Fruit fly (Drosophila melanogaster) whole organism, embryonic: ENCODE measurements around the gene Pbp45.
A peak's percentile ranks its signal among the peaks of the same experiment; 100 is the strongest.

Experiments
- Aef1 ChIP-seq: fragments of 200-800 bp; sonication (Bioruptor generic); IDR thresholded peaks from 3 replicates; pipeline ENCODE4 v1.3.6; 2022; ENCODE audit warnings: missing biosample characterization, missing genetic modification characterization
- B-H2 ChIP-seq: fragments of 200-800 bp; sonication (Bioruptor generic); optimal IDR thresholded peaks from 2 replicates; lab custom pipeline; 2018; ENCODE audit warnings: missing biosample characterization, mild to moderate bottlenecking, missing genetic modification characterization
- Bgb ChIP-seq: fragments of 200-800 bp; sonication (Bioruptor generic); IDR thresholded peaks from 2 replicates; pipeline ENCODE4 v1.3.6; 2022; ENCODE audit warnings: missing biosample characterization, missing genetic modification characterization; ENCODE audit not compliant: partially characterized antibody
- CG10462 ChIP-seq: fragments of 200-800 bp; sonication (Bioruptor generic); optimal IDR thresholded peaks from 2 replicates; lab custom pipeline; 2016; ENCODE audit warnings: missing biosample characterization, missing genetic modification characterization
- CG12659 ChIP-seq: fragments of 200-800 bp; sonication (Bioruptor generic); optimal IDR thresholded peaks from 3 replicates; lab custom pipeline; 2017; ENCODE audit warnings: mild to moderate bottlenecking, missing biosample characterization, missing genetic modification reagents, missing genetic modification characterization
- CG14965 ChIP-seq: fragments of 200-800 bp; sonication (Bioruptor generic); optimal IDR thresholded peaks from 2 replicates; lab custom pipeline; 2016; ENCODE audit warnings: missing biosample characterization, missing genetic modification characterization, borderline replicate concordance
- CG16779 ChIP-seq: fragments of 200-800 bp; sonication (Bioruptor generic); IDR thresholded peaks from 2 replicates; pipeline ENCODE4 v1.3.6; 2022; ENCODE audit warnings: missing biosample characterization, missing genetic modification characterization
- CG16815 ChIP-seq: fragments of 200-800 bp; sonication (Bioruptor generic); optimal IDR thresholded peaks from 3 replicates; lab custom pipeline; 2017; ENCODE audit warnings: missing biosample characterization, mild to moderate bottlenecking, missing genetic modification characterization
- CG17829 ChIP-seq: fragments of 200-800 bp; optimal IDR thresholded peaks from 2 replicates; lab custom pipeline; 2019; ENCODE audit warnings: missing biosample characterization, mild to moderate bottlenecking, missing genetic modification characterization, moderate library complexity
- CG1792 ChIP-seq: fragments of 200-800 bp; sonication (Bioruptor generic); optimal IDR thresholded peaks from 2 replicates; lab custom pipeline; 2016; ENCODE audit warnings: missing biosample characterization, missing genetic modification characterization
- CG2875 ChIP-seq: fragments of 200-800 bp; sonication (Bioruptor generic); optimal IDR thresholded peaks from 2 replicates; lab custom pipeline; 2017; ENCODE audit warnings: missing biosample characterization, mild to moderate bottlenecking, missing genetic modification characterization, missing genetic modification reagents
- CG3281 ChIP-seq: fragments of 200-800 bp; sonication (Bioruptor generic); optimal IDR thresholded peaks from 3 replicates; lab custom pipeline; 2017; ENCODE audit warnings: missing biosample characterization, mild to moderate bottlenecking, missing genetic modification characterization
- CG33557 ChIP-seq: fragments of 200-800 bp; sonication (Bioruptor generic); optimal IDR thresholded peaks from 2 replicates; lab custom pipeline; 2019; ENCODE audit warnings: missing biosample characterization, mild to moderate bottlenecking, missing genetic modification characterization, moderate library complexity
- CG3838 ChIP-seq: fragments of 200-800 bp; sonication (Bioruptor generic); optimal IDR thresholded peaks from 3 replicates; lab custom pipeline; 2016; ENCODE audit warnings: missing biosample characterization, missing genetic modification characterization
- CG43689 ChIP-seq: fragments of 200-800 bp; sonication (Bioruptor generic); IDR thresholded peaks from 2 replicates; pipeline ENCODE4 v1.3.6; 2022; ENCODE audit warnings: missing biosample characterization, missing genetic modification characterization
- CG6791 ChIP-seq: fragments of 200-800 bp; sonication (Bioruptor generic); IDR thresholded peaks from 3 replicates; pipeline ENCODE4 v1.3.6; 2022; ENCODE audit warnings: missing biosample characterization, missing genetic modification characterization; ENCODE audit not compliant: partially characterized antibody
- CG7786 ChIP-seq: fragments of 200-800 bp; sonication (Bioruptor generic); optimal IDR thresholded peaks from 2 replicates; lab custom pipeline; 2016; ENCODE audit warnings: missing biosample characterization, missing genetic modification characterization
- CG8089 ChIP-seq: fragments of 200-800 bp; sonication (Bioruptor generic); optimal IDR thresholded peaks from 3 replicates; lab custom pipeline; 2016; ENCODE audit warnings: missing biosample characterization, missing genetic modification characterization
- CG8924 ChIP-seq: fragments of 200-800 bp; optimal IDR thresholded peaks from 3 replicates; lab custom pipeline; 2019; ENCODE audit warnings: missing biosample characterization, mild to moderate bottlenecking, missing genetic modification characterization, moderate library complexity
- CG9609 ChIP-seq: fragments of 200-800 bp; sonication (Bioruptor generic); optimal IDR thresholded peaks from 3 replicates; lab custom pipeline; 2016; ENCODE audit warnings: missing biosample characterization, missing genetic modification characterization
- CHES-1-like ChIP-seq: fragments of 200-800 bp; sonication (Bioruptor generic); optimal IDR thresholded peaks from 2 replicates; lab custom pipeline; 2016; ENCODE audit warnings: missing biosample characterization, missing genetic modification characterization
- D19B ChIP-seq: fragments of 200-800 bp; sonication (Bioruptor generic); optimal IDR thresholded peaks from 2 replicates; lab custom pipeline; 2017; ENCODE audit warnings: missing biosample characterization, mild to moderate bottlenecking, missing genetic modification characterization
- Dek ChIP-seq: fragments of 200-800 bp; sonication (Bioruptor generic); optimal IDR thresholded peaks from 3 replicates; lab custom pipeline; 2019; ENCODE audit warnings: missing biosample characterization, mild to moderate bottlenecking, missing genetic modification characterization, moderate library complexity
- Elba2 ChIP-seq: fragments of 200-800 bp; sonication (Bioruptor generic); optimal IDR thresholded peaks from 3 replicates; lab custom pipeline; 2016; ENCODE audit warnings: missing biosample characterization, missing genetic modification characterization
- Hr3 ChIP-seq: fragments of 200-800 bp; sonication (Bioruptor generic); optimal IDR thresholded peaks from 3 replicates; lab custom pipeline; 2016; ENCODE audit warnings: missing biosample characterization, missing genetic modification characterization
- Poxn ChIP-seq: fragments of 200-800 bp; sonication (Bioruptor generic); IDR thresholded peaks from 2 replicates; pipeline ENCODE4 v1.3.6; 2022; ENCODE audit warnings: missing biosample characterization, missing genetic modification characterization
- Rfx ChIP-seq: fragments of 200-800 bp; sonication (Bioruptor generic); IDR thresholded peaks from 2 replicates; pipeline ENCODE4 v1.3.6; 2022; ENCODE audit warnings: missing biosample characterization, missing genetic modification characterization
- Trl ChIP-seq, 3 experiments: fragments of >200 bp in 2 of 3; fragments of 200-800 bp in 1 of 3; sonication (Bioruptor generic) in 1 of 3; optimal IDR thresholded peaks; 2 replicates in 1 of 3; 3 replicates in 2 of 3; lab custom pipeline; 2016 to 2017; ENCODE audit warnings: missing biosample characterization in 1 of 3, missing genetic modification characterization in 1 of 3
- YL-1 ChIP-seq: fragments of 200-800 bp; sonication (Bioruptor generic); optimal IDR thresholded peaks from 3 replicates; lab custom pipeline; 2017; ENCODE audit warnings: missing biosample characterization, mild to moderate bottlenecking, missing genetic modification characterization
- ac ChIP-seq: fragments of 200-800 bp; sonication (Bioruptor generic); optimal IDR thresholded peaks from 3 replicates; lab custom pipeline; 2017; ENCODE audit warnings: missing biosample characterization, mild to moderate bottlenecking, missing genetic modification characterization
- chif ChIP-seq, 2 experiments: fragments of 200-800 bp; sonication (Bioruptor generic); optimal IDR thresholded peaks; 3 replicates each; lab custom pipeline; 2016; ENCODE audit warnings: missing biosample characterization in 2 of 2, missing genetic modification characterization in 2 of 2
- crc ChIP-seq: fragments of 200-800 bp; sonication (Bioruptor generic); optimal IDR thresholded peaks from 2 replicates; lab custom pipeline; 2016; ENCODE audit warnings: missing biosample characterization, missing genetic modification characterization
- croc ChIP-seq: fragments of 200-800 bp; sonication (Bioruptor generic); conservative IDR thresholded peaks from 3 replicates; pipeline ENCODE4 v1.3.6; 2022; ENCODE audit warnings: missing biosample characterization, missing genetic modification characterization
- crp ChIP-seq, 2 experiments: fragments of 200-800 bp; sonication (Bioruptor generic); optimal IDR thresholded peaks; 2 replicates in 1 of 2; 3 replicates in 1 of 2; lab custom pipeline; 2017; ENCODE audit warnings: missing biosample characterization in 2 of 2, missing genetic modification characterization in 2 of 2, mild to moderate bottlenecking in 1 of 2, moderate library complexity in 1 of 2
- gcm2 ChIP-seq: fragments of 200-800 bp; sonication (Bioruptor generic); optimal IDR thresholded peaks from 2 replicates; lab custom pipeline; 2016; ENCODE audit warnings: missing biosample characterization, missing genetic modification characterization
- gsb ChIP-seq: fragments of 200-800 bp; sonication (Bioruptor generic); IDR thresholded peaks from 2 replicates; pipeline ENCODE4 v1.3.6; 2022; ENCODE audit warnings: missing biosample characterization, missing genetic modification characterization
- gsb-n ChIP-seq: fragments of 200-800 bp; sonication (Bioruptor generic); optimal IDR thresholded peaks from 3 replicates; lab custom pipeline; 2018; ENCODE audit warnings: missing biosample characterization, mild to moderate bottlenecking, missing genetic modification characterization
- hb ChIP-seq: fragments of 200-800 bp; sonication (Bioruptor generic); IDR thresholded peaks from 3 replicates; pipeline ENCODE4 v1.3.6; 2022; ENCODE audit warnings: missing biosample characterization, missing genetic modification characterization; ENCODE audit not compliant: partially characterized antibody
- her ChIP-seq: fragments of 200-800 bp; sonication (Bioruptor generic); optimal IDR thresholded peaks from 2 replicates; lab custom pipeline; 2016; ENCODE audit warnings: missing biosample characterization, missing genetic modification characterization
- lola ChIP-seq, 3 experiments: fragments of >200 bp in 2 of 3; fragments of 200-800 bp in 1 of 3; sonication (Bioruptor generic) in 1 of 3; optimal IDR thresholded peaks; 2 replicates each; lab custom pipeline; 2017 to 2019; ENCODE audit warnings: missing biosample characterization in 3 of 3, missing genetic modification characterization in 3 of 3, mild to moderate bottlenecking in 1 of 3, moderate library complexity in 1 of 3
- lov ChIP-seq, 2 experiments: fragments of 200-800 bp in 1 of 2; fragments of >200 bp in 1 of 2; sonication (Bioruptor generic) in 1 of 2; IDR thresholded peaks in 1 of 2; optimal IDR thresholded peaks in 1 of 2; 2 replicates in 1 of 2; 3 replicates in 1 of 2; pipeline versions ENCODE4 v1.3.6 to Lab custom; 2017 to 2022; ENCODE audit warnings: missing biosample characterization in 1 of 2, missing genetic modification characterization in 1 of 2
- peb ChIP-seq: fragments of 200-800 bp; sonication (Bioruptor generic); IDR thresholded peaks from 2 replicates; pipeline ENCODE4 v1.3.6; 2022; ENCODE audit warnings: missing biosample characterization, missing genetic modification characterization
- pfk ChIP-seq: fragments of 200-800 bp; sonication (Bioruptor generic); optimal IDR thresholded peaks from 2 replicates; lab custom pipeline; 2018; ENCODE audit warnings: missing biosample characterization, mild to moderate bottlenecking, missing genetic modification characterization, moderate library complexity
- ranshi ChIP-seq: fragments of 200-800 bp; sonication (Bioruptor generic); IDR thresholded peaks from 2 replicates; pipeline ENCODE4 v1.3.6; 2022; ENCODE audit warnings: missing biosample characterization, missing genetic modification characterization
- slp2 ChIP-seq: fragments of 200-800 bp; sonication (Bioruptor generic); optimal IDR thresholded peaks from 2 replicates; lab custom pipeline; 2016; ENCODE audit warnings: missing biosample characterization, missing genetic modification characterization
- tin ChIP-seq: fragments of 200-800 bp; sonication (Bioruptor generic); optimal IDR thresholded peaks from 3 replicates; lab custom pipeline; 2016; ENCODE audit warnings: missing biosample characterization, missing genetic modification characterization
- twi ChIP-seq: fragments of 200-800 bp; optimal IDR thresholded peaks from 2 replicates; lab custom pipeline; 2019; ENCODE audit warnings: missing biosample characterization, mild to moderate bottlenecking, missing genetic modification characterization, moderate library complexity
- vfl ChIP-seq: fragments of 200-800 bp; sonication (Bioruptor generic); optimal IDR thresholded peaks from 2 replicates; lab custom pipeline; 2016; ENCODE audit warnings: missing biosample characterization, missing genetic modification characterization
- vvl ChIP-seq: fragments of 200-800 bp; sonication (Bioruptor generic); IDR thresholded peaks from 2 replicates; pipeline ENCODE4 v1.3.6; 2022; ENCODE audit warnings: missing biosample characterization, missing genetic modification characterization
- z ChIP-seq: fragments of 200-800 bp; sonication (Bioruptor generic); IDR thresholded peaks from 3 replicates; pipeline ENCODE4 v1.3.6; 2022; ENCODE audit warnings: missing biosample characterization, missing genetic modification characterization

Pbp45 gene

DNA sequence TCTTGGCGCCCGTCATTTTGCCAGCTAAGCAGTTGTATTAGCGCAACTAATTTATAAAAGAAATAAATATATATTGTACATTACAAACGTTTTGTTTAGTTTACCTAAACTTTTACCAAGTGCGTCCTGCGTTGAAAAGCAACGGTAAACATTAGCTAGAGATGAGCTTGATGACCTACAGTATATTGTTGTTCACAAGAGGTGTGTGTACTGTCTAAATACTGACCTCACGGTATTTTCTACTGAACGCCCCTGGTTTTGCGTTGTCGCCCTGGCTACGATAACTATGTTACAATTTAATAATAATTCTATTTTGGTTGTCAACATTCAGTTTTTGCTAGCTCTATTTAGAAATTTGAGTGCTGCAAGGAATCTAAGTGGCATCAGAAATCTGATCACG, 46.9 kb downstream of the Pbp45 start, which contains the start of gene Acyp2 (continued):
- no peak for TF ChIP-seq CG3838 (GFP tag; lab: Kevin White, UChicago)
- TF ChIP-seq gsb-n (tag; lab: Kevin White, UChicago), result no peak
- peak; percentile 41 for TF ChIP-seq CG8924
- TF ChIP-seq Dek (tag; lab: Kevin White, UChicago), result no peak
- no peak for TF ChIP-seq ac
- peak; percentile 49 for TF ChIP-seq CG3281 (GFP tag; lab: Kevin White, UChicago)
- TF ChIP-seq CG17829 (tag; lab: Kevin White, UChicago), result peak; percentile 45
- TF ChIP-seq chif (GFP tag; optimal IDR thresholded peaks at IDR 0.05; lab: Kevin White, UChicago), result peak in 1 of 2 experiments; percentile 3
- TF ChIP-seq CG7786 (GFP tag; lab: Kevin White, UChicago), result no peak
- TF ChIP-seq CG14965, result no peak
- no peak for TF ChIP-seq ranshi (GFP tag; lab: Robert Waterston, UW)
- peak; percentile 77 for TF ChIP-seq CG12659
- TF ChIP-seq vvl (GFP tag; lab: Robert Waterston, UW), result peak; percentile 66
- no peak for TF ChIP-seq gsb (GFP tag; lab: Robert Waterston, UW)
- TF ChIP-seq gcm2, result no peak
- TF ChIP-seq CG16779 (GFP tag; lab: Robert Waterston, UW), result no peak
- TF ChIP-seq CG10462 (GFP tag; lab: Kevin White, UChicago), result peak; percentile 68
- no peak for TF ChIP-seq CG43689 (GFP tag; lab: Robert Waterston, UW)
- peak; percentile 19 for TF ChIP-seq crc (GFP tag; lab: Kevin White, UChicago)
- peak; percentile 8 for TF ChIP-seq Elba2 (GFP tag; lab: Kevin White, UChicago)
- no peak for TF ChIP-seq croc (GFP tag; lab: Robert Waterston, UW)
- no peak for TF ChIP-seq CG33557 (GFP tag; lab: Kevin White, UChicago)
- peak; percentile 0 for TF ChIP-seq B-H2 (GFP tag; lab: Kevin White, UChicago)
- TF ChIP-seq CG16815, result no peak
- peak; percentile 53; the same call in 2 of the 3 replicates for TF ChIP-seq CG6791
- no peak for TF ChIP-seq z (GFP tag; lab: Robert Waterston, UW)
- TF ChIP-seq D19B (GFP tag; lab: Kevin White, UChicago), result peak; percentile 6
- no peak for TF ChIP-seq Poxn (GFP tag; lab: Robert Waterston, UW)
- peak; percentile 60 for TF ChIP-seq YL-1 (GFP tag; lab: Kevin White, UChicago)
- TF ChIP-seq CG9609, result no peak
- peak; percentile 5 for TF ChIP-seq vfl (GFP tag; lab: Kevin White, UChicago)
- no peak for TF ChIP-seq pfk (GFP tag; lab: Kevin White, UChicago)
- peak; percentile 36 for TF ChIP-seq tin
- peak; percentile 74 for TF ChIP-seq Rfx
- TF ChIP-seq CG2875 (GFP tag; lab: Kevin White, UChicago), result no peak
- TF ChIP-seq Trl (optimal IDR thresholded peaks at IDR 0.05; lab: Kevin White, UChicago), result no peak
- TF ChIP-seq Trl (GFP tag; optimal IDR thresholded peaks at IDR 0.05; lab: Kevin White, UChicago), result no peak
- TF ChIP-seq CG1792 (GFP tag; lab: Kevin White, UChicago), result no peak
- no peak for TF ChIP-seq lov (optimal IDR thresholded peaks at IDR 0.05; lab: Kevin White, UChicago)
- TF ChIP-seq lov (GFP tag; IDR thresholded peaks at IDR 0.05; lab: Robert Waterston, UW), result no peak
- no peak for TF ChIP-seq Aef1
- TF ChIP-seq hb (GFP tag; lab: Robert Waterston, UW), result no peak
- no peak for TF ChIP-seq twi (tag; lab: Kevin White, UChicago)
- TF ChIP-seq slp2 (GFP tag; lab: Kevin White, UChicago), result no peak
- TF ChIP-seq Bgb, result peak; percentile 67
- no peak for TF ChIP-seq CG8089 (GFP tag; lab: Kevin White, UChicago)
- no peak for TF ChIP-seq peb (GFP tag; lab: Robert Waterston, UW)
- TF ChIP-seq lola (GFP tag; optimal IDR thresholded peaks at IDR 0.05; lab: Kevin White, UChicago), result no peak
- peak; percentile 10 for TF ChIP-seq Hr3 (GFP tag; lab: Kevin White, UChicago)
- no peak for TF ChIP-seq her (GFP tag; lab: Kevin White, UChicago)
- no peak for TF ChIP-seq crp (GFP tag; optimal IDR thresholded peaks at IDR 0.05; lab: Kevin White, UChicago)
- TF ChIP-seq CHES-1-like, result peak; percentile 0
